Fruit fly (Drosophila melanogaster): ENCODE measurements around the gene spri.

DNA sequence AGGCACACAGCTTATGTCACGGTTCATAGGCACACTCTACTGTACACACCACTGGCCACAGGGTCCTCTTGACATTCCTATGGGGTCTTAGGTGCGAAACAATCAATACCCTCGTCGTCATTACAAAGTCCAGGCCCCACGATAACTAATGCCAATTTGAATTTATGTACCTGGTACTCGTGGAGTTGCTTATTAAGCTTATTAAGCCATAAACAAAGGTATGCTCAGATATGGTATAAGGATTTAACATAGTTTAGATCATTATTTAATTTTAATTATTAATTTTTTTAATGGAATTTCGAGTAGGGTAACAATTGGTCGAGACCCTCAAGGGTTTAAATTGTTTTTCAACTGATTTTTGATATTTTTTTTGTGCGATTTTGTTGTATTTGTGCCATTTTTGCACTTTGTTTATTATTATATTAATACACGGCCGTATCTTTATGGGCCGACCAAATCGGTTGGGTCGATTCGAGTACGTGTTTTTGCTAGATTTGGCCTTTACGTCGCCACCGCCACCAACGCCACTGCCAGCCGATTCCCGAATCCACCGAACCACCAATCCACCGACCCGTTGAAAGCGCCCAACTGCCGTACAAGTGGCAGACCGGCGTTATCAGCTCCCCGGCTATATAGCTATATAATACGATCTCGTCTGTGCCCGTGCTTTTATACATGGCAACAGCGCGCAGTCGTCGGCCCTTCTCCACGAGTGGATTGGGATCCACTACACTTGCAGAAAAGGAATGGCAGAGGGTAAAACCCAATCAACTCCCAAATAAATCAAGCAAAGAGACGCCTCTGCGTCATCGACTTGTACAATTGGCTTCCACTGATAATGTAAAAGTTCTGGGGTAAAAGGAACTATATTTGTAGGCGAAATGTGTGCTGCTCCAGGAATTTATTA is 100.8 kb downstream of the spri start:
- TF ChIP-seq Ets21C (GFP tag; optimal IDR thresholded peaks at IDR 0.05) = no peak
- TF ChIP-seq CG11762 (GFP tag; optimal IDR thresholded peaks at IDR 0.05; ENCODE audit: insufficient read depth) = no peak
- no peak for TF ChIP-seq lz (GFP tag; optimal IDR thresholded peaks at IDR 0.05)
- TF ChIP-seq CG6792 (GFP tag; optimal IDR thresholded peaks at IDR 0.05) = no peak
- no peak for TF ChIP-seq CG8319 (GFP tag; optimal IDR thresholded peaks at IDR 0.05)
- TF ChIP-seq net (GFP tag; optimal IDR thresholded peaks at IDR 0.05) = no peak
- peak; percentile 72 for TF ChIP-seq svp (GFP tag)
- no peak for TF ChIP-seq CG11294 (GFP tag; IDR thresholded peaks at IDR 0.05)
- no peak for TF ChIP-seq CG6163 (GFP tag; IDR thresholded peaks at IDR 0.05)
- no peak for TF ChIP-seq OdsH (GFP tag; optimal IDR thresholded peaks at IDR 0.05)
- no peak for TF ChIP-seq acj6 (GFP tag; optimal IDR thresholded peaks at IDR 0.05)
- no peak for TF ChIP-seq CG9139 (GFP tag; optimal IDR thresholded peaks at IDR 0.05)
- peak; percentile 10 for TF ChIP-seq vri (GFP tag; optimal IDR thresholded peaks at IDR 0.05)

Measured in whole organism, prepupa.